Worm (Caenorhabditis elegans) whole organism, midembryonic: ENCODE measurements around the gene C45H4.18.

Experiments used
- klf-2 ChIP-seq: fragments of 200-800 bp; sonication (Bioruptor generic); conservative IDR thresholded peaks from 2 replicates; pipeline ENCODE4 v1.3.6; 2022; ENCODE audit warnings: missing genetic modification reagents, missing genetic modification characterization, missing compliant biosample characterization
- ref-1 ChIP-seq: fragments of 200-800 bp; sonication (Bioruptor generic); conservative IDR thresholded peaks from 2 replicates; pipeline ENCODE4 v1.3.6; 2022; ENCODE audit warnings: missing genetic modification reagents, missing genetic modification characterization, missing compliant biosample characterization
- ztf-23 ChIP-seq: fragments of 200-800 bp; sonication (Bioruptor generic); IDR thresholded peaks from 2 replicates; pipeline ENCODE4 v1.3.6; 2022; ENCODE audit warnings: missing genetic modification reagents, missing genetic modification characterization, missing compliant biosample characterization

DNA sequence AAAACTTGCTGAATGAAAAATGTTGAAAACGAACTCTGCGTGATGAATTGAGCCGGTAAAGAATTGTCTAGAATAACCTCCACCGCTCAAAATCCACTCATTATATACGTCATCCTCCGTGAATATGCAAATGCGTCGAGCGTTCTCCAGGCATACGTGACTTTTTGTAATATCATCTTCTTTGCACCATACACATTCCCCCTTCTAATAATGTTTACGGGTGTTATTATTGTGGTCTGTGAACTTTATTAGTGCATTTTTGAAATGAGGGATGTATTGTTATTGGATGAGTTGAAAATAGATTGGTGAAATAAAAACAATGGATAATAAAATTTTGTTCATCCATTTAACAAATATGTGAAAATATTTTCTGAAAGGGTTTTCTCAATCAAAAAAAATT lies 35.4 kb upstream of the C45H4.18 start, which contains the start of gene F22F7.7:
- TF ChIP-seq ztf-23 (GFP tag; lab: Robert Waterston, UW) (no peak), klf-2 (GFP tag; lab: Robert Waterston, UW) (no peak), ref-1 (no peak)
